Fruit fly (Drosophila melanogaster): Measurements from ENCODE around the gene CG14221.
A peak's percentile ranks its signal among the peaks of the same experiment; 100 is the strongest.

Gene CG14221

DNA sequence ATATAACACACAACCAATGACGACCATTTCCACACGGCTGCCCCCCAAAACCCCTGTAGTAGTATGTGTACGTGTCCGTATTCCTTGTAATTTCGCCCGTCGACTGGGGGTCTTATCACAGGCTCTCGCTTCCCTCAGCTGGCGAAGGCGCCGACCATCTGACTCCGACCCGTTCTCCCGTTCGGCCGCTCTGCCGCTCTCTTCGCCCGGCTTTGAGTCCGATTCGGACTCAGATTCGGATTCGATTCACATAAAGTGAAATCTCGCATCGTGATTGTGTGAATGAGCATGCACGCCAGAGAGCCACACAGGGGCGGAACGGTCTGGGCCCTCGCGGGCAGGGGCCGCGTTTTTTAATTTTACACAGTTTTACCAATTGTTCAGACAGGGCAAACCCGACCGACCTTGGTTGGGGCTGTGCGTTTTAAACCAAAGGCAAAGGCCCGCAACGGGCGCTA, 44.7 kb upstream of the CG14221 start (continued):
- TF ChIP-seq Eip78C (GFP tag) (peak; percentile 71), fd85E (GFP tag; optimal IDR thresholded peaks at IDR 0.05) (no peak), CG8119 (GFP tag; IDR thresholded peaks at IDR 0.05) (0 out of 3 replicates have a peak, but pooled peaks have one; percentile 27), dsx (GFP tag; optimal IDR thresholded peaks at IDR 0.05; ENCODE audit: poor library complexity, severe bottlenecking) (peak; percentile 27), CG11902 (GFP tag; optimal IDR thresholded peaks at IDR 0.05) (peak; percentile 92), achi (GFP tag; optimal IDR thresholded peaks at IDR 0.05) (peak; percentile 10), svp (GFP tag) (peak; percentile 93), Eip93F (GFP tag; optimal IDR thresholded peaks at IDR 0.05) (no peak), CG6163 (GFP tag; IDR thresholded peaks at IDR 0.05) (peak; percentile 58; the same call in 2 of the 3 replicates), OdsH (GFP tag; optimal IDR thresholded peaks at IDR 0.05) (peak; percentile 23), acj6 (GFP tag; optimal IDR thresholded peaks at IDR 0.05) (peak; percentile 20), CG15336 (GFP tag; IDR thresholded peaks at IDR 0.05) (peak; percentile 28; the same call in 1 of the 2 replicates), eg (GFP tag; IDR thresholded peaks at IDR 0.05) (peak; percentile 80), Met (GFP tag; optimal IDR thresholded peaks at IDR 0.05) (peak; percentile 27), CG11762 (GFP tag; optimal IDR thresholded peaks at IDR 0.05; ENCODE audit: insufficient read depth) (no peak), CG8319 (GFP tag; optimal IDR thresholded peaks at IDR 0.05) (no peak), dac (GFP tag; optimal IDR thresholded peaks at IDR 0.05) (no peak), CG6808 (GFP tag; optimal IDR thresholded peaks at IDR 0.05) (no peak), esn (GFP tag; optimal IDR thresholded peaks at IDR 0.05) (peak; percentile 33), Ets96B (tag; optimal IDR thresholded peaks at IDR 0.05) (peak; percentile 5), Gug (GFP tag; IDR thresholded peaks at IDR 0.05) (peak; percentile 32; the same call in 1 of the 2 replicates)

DNA sequence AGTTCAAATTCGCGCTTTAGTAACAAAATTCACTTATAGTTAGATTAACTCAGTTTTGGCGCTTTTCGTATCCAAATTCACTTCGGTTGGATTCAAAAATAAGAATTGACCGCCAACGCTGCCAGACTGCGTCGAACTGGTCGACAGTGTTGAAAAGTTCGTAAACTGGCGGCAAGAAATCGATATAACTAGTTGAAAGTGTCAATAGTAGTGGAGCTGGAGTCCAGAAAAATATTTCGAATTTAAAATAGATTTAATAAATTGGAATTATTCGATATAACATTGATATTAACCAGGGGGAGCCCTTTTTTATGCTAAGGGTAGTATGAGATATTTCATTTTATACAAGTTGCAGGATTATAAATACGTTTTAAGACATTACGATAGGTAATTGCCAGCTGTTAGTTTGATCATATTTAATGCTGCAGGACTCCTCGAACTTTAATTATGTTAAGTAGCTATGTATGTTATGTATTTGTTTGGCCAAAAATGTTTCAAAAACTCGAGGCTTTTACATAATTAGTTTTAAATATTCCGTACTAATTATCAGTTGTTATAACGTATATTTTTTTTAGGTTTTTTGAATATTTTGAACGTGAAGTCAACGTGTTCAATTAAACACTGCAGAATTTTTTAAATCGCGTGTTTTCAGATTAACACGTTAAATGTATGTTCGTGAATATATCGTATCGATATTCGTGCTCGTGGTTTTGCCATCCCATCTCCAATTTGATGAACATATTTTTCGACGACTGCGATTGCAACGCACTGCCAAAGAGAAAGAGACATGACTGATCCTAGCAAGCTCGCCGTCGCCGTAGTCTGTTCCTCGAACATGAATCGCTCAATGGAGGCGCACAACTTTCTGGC, 43.0 kb upstream of the CG14221 start, which contains the start of the genes CG14223 and Ssu72:
Gene CG14223, minus strand, starts transcription at position 113 of the 870 bp plus-strand sequence.
Gene Ssu72, plus strand, starts transcription at position 703 of the 870 bp plus-strand sequence.
- TF ChIP-seq fkh (GFP tag; optimal IDR thresholded peaks at IDR 0.05) = no peak
- peak in 1 of 2 experiments; percentile 19 for TF ChIP-seq salr (GFP tag; optimal IDR thresholded peaks at IDR 0.05)
- no peak for TF ChIP-seq CG3919 (GFP tag; optimal IDR thresholded peaks at IDR 0.05)
- no peak for TF ChIP-seq CG4318 (GFP tag; optimal IDR thresholded peaks at IDR 0.05)
- TF ChIP-seq CG6854 (GFP tag; optimal IDR thresholded peaks at IDR 0.05) = no peak
- no peak for TF ChIP-seq ss (GFP tag; optimal IDR thresholded peaks at IDR 0.05)
- TF ChIP-seq Met (GFP tag; optimal IDR thresholded peaks at IDR 0.05) = peak; percentile 32
- TF ChIP-seq dsx (GFP tag; optimal IDR thresholded peaks at IDR 0.05; ENCODE audit: poor library complexity, severe bottlenecking) = no peak
- no peak for TF ChIP-seq Sox14 (GFP tag; optimal IDR thresholded peaks at IDR 0.05)
- no peak for TF ChIP-seq CG10669 (GFP tag; optimal IDR thresholded peaks at IDR 0.05)
- no peak for TF ChIP-seq CG7368 (GFP tag; optimal IDR thresholded peaks at IDR 0.05)
- TF ChIP-seq fd59A (GFP tag; optimal IDR thresholded peaks at IDR 0.05) = no peak
- no peak for TF ChIP-seq CG15336 (GFP tag; IDR thresholded peaks at IDR 0.05)
- no peak for TF ChIP-seq CG16779 (tag; optimal IDR thresholded peaks at IDR 0.05)
- TF ChIP-seq Ets21C (GFP tag; optimal IDR thresholded peaks at IDR 0.05) = no peak
- TF ChIP-seq CG6163 (GFP tag; IDR thresholded peaks at IDR 0.05) = no peak
- TF ChIP-seq Eip75B (GFP tag; optimal IDR thresholded peaks at IDR 0.05) = no peak
- no peak for TF ChIP-seq Gug (GFP tag; IDR thresholded peaks at IDR 0.05)
- TF ChIP-seq CG9139 (GFP tag; optimal IDR thresholded peaks at IDR 0.05) = no peak
- TF ChIP-seq achi (GFP tag; optimal IDR thresholded peaks at IDR 0.05) = no peak
- TF ChIP-seq CG6792 (GFP tag; optimal IDR thresholded peaks at IDR 0.05) = no peak
- TF ChIP-seq Smox (GFP tag; optimal IDR thresholded peaks at IDR 0.05) = no peak
- no peak for TF ChIP-seq Blimp-1 (GFP tag; optimal IDR thresholded peaks at IDR 0.05)
- TF ChIP-seq spab (GFP tag; optimal IDR thresholded peaks at IDR 0.05) = no peak
- TF ChIP-seq CG11902 (GFP tag; optimal IDR thresholded peaks at IDR 0.05) = no peak
- TF ChIP-seq CG8632 (GFP tag; optimal IDR thresholded peaks at IDR 0.05) = no peak
- TF ChIP-seq cyc (GFP tag; optimal IDR thresholded peaks at IDR 0.05) = no peak
- TF ChIP-seq CG34406 (GFP tag; optimal IDR thresholded peaks at IDR 0.05) = no peak
- no peak for TF ChIP-seq Sox15 (GFP tag; optimal IDR thresholded peaks at IDR 0.05)
- TF ChIP-seq Hr4 (GFP tag; optimal IDR thresholded peaks at IDR 0.05) = peak; percentile 4
- no peak for TF ChIP-seq fd85E (GFP tag; optimal IDR thresholded peaks at IDR 0.05)
- no peak for TF ChIP-seq Hr38 (GFP tag; optimal IDR thresholded peaks at IDR 0.05)
- no peak for TF ChIP-seq dac (GFP tag; optimal IDR thresholded peaks at IDR 0.05)
- TF ChIP-seq pdm3 (GFP tag; optimal IDR thresholded peaks at IDR 0.05) = no peak
- TF ChIP-seq CG8119 (GFP tag; IDR thresholded peaks at IDR 0.05) = no peak
- TF ChIP-seq CG10631 (GFP tag; optimal IDR thresholded peaks at IDR 0.05) = peak; percentile 15
